Fruit fly (Drosophila melanogaster): Measurements from ENCODE around the gene CtIP.

The CtIP gene

dm6 chr3L:20436069-20436468 lies at the start of gene CtIP, which contains the start of gene mRpL15:
CtIP (plus strand) TSS chr3L:20436250.
mRpL15 (minus strand) TSS chr3L:20436209.
- TF ChIP-seq Ets97D (GFP tag; optimal IDR thresholded peaks at IDR 0.05), result peak; percentile 38
- TF ChIP-seq Pdp1 (GFP tag; optimal IDR thresholded peaks at IDR 0.05), result peak in 1 of 2 experiments; percentile 29
- TF ChIP-seq B-H1 (GFP tag; IDR thresholded peaks at IDR 0.05), result no peak
- no peak for TF ChIP-seq hbn (GFP tag; IDR thresholded peaks at IDR 0.05; ENCODE audit: partially characterized antibody)
- TF ChIP-seq CG7839 (tag; optimal IDR thresholded peaks at IDR 0.05), result no peak
- no peak for TF ChIP-seq gce (GFP tag; IDR thresholded peaks at IDR 0.05)
- TF ChIP-seq Sry-δ (GFP tag; optimal IDR thresholded peaks at IDR 0.05), result peak; percentile 39
- TF ChIP-seq CG6175 (GFP tag; IDR thresholded peaks at IDR 0.05), result no peak
- TF ChIP-seq Fer1 (GFP tag; optimal IDR thresholded peaks at IDR 0.05), result no peak
- TF ChIP-seq pzg (GFP tag; optimal IDR thresholded peaks at IDR 0.05), result peak; percentile 79
- TF ChIP-seq Meics (GFP tag; optimal IDR thresholded peaks at IDR 0.05), result no peak
- TF ChIP-seq PHDP (tag; optimal IDR thresholded peaks at IDR 0.05), result no peak
- peak; percentile 11 for TF ChIP-seq CG2712 (tag; optimal IDR thresholded peaks at IDR 0.05)
- TF ChIP-seq CG14710 (tag; optimal IDR thresholded peaks at IDR 0.05), result peak; percentile 11
- TF ChIP-seq ewg (GFP tag; optimal IDR thresholded peaks at IDR 0.05), result peak; percentile 67
- TF ChIP-seq crc (GFP tag; optimal IDR thresholded peaks at IDR 0.05), result no peak
- no peak for TF ChIP-seq ERR (GFP tag; optimal IDR thresholded peaks at IDR 0.05)
- no peak for TF ChIP-seq Dek (tag; optimal IDR thresholded peaks at IDR 0.05)
- TF ChIP-seq CG9797 (GFP tag; optimal IDR thresholded peaks at IDR 0.05), result peak; percentile 83
- TF ChIP-seq sob (GFP tag; IDR thresholded peaks at IDR 0.05), result no peak
- peak; percentile 26 for TF ChIP-seq CG10267 (tag; optimal IDR thresholded peaks at IDR 0.05)
- peak; percentile 39; the same call in 1 of the 2 replicates for TF ChIP-seq Bgb (GFP tag; IDR thresholded peaks at IDR 0.05; ENCODE audit: partially characterized antibody)
- TF ChIP-seq CG12942 (GFP tag; optimal IDR thresholded peaks at IDR 0.05), result no peak
- TF ChIP-seq wor (GFP tag; IDR thresholded peaks at IDR 0.05), result no peak
- TF ChIP-seq crp (GFP tag; optimal IDR thresholded peaks at IDR 0.05), result peak in 1 of 2 experiments; percentile 65
- TF ChIP-seq CG34224 (GFP tag; IDR thresholded peaks at IDR 0.05; ENCODE audit: partially characterized antibody), result peak; percentile 26; the same call in 1 of the 3 replicates
- no peak for TF ChIP-seq cwo (GFP tag; optimal IDR thresholded peaks at IDR 0.05)
- TF ChIP-seq p53 (GFP tag; optimal IDR thresholded peaks at IDR 0.05), result no peak
- TF ChIP-seq lab (GFP tag; optimal IDR thresholded peaks at IDR 0.05), result no peak
- peak; percentile 55 for TF ChIP-seq bbx (GFP tag; IDR thresholded peaks at IDR 0.05; ENCODE audit: partially characterized antibody)
- no peak for TF ChIP-seq CG4360 (GFP tag; IDR thresholded peaks at IDR 0.05)
- no peak for TF ChIP-seq CG10979 (tag; optimal IDR thresholded peaks at IDR 0.05)
- TF ChIP-seq sug (tag; optimal IDR thresholded peaks at IDR 0.05), result peak; percentile 1
- TF ChIP-seq CG15601 (tag; optimal IDR thresholded peaks at IDR 0.05), result no peak
- TF ChIP-seq CG4617 (GFP tag; optimal IDR thresholded peaks at IDR 0.05; ENCODE audit: borderline replicate concordance), result peak; percentile 87
- no peak for TF ChIP-seq schlank (tag; optimal IDR thresholded peaks at IDR 0.05)
- peak; percentile 88 for TF ChIP-seq gfzf (GFP tag; optimal IDR thresholded peaks at IDR 0.05)
- peak; percentile 68 for TF ChIP-seq stwl (tag; optimal IDR thresholded peaks at IDR 0.05)
- TF ChIP-seq CG17829 (tag; optimal IDR thresholded peaks at IDR 0.05), result peak; percentile 24
- TF ChIP-seq E2f2 (GFP tag; IDR thresholded peaks at IDR 0.05), result peak; percentile 68
- no peak for TF ChIP-seq Fer3 (tag; optimal IDR thresholded peaks at IDR 0.05)
- TF ChIP-seq CG3163 (GFP tag; optimal IDR thresholded peaks at IDR 0.05), result no peak
- no peak for TF ChIP-seq Stat92E (GFP tag; optimal IDR thresholded peaks at IDR 0.05)
- peak; percentile 43 for TF ChIP-seq BEAF-32 (GFP tag; optimal IDR thresholded peaks at IDR 0.05)
- TF ChIP-seq CG13775 (GFP tag; optimal IDR thresholded peaks at IDR 0.05), result no peak
- no peak for TF ChIP-seq dmrt11E (tag; optimal IDR thresholded peaks at IDR 0.05)
- TF ChIP-seq CG30020 (tag; optimal IDR thresholded peaks at IDR 0.05), result peak; percentile 13
- TF ChIP-seq CG18262 (tag; optimal IDR thresholded peaks at IDR 0.05), result no peak
- peak; percentile 47 for TF ChIP-seq CG12659 (GFP tag; optimal IDR thresholded peaks at IDR 0.05)
